Fruit fly (Drosophila melanogaster): ENCODE measurements around the gene CG42729.

The CG42729 gene

DNA sequence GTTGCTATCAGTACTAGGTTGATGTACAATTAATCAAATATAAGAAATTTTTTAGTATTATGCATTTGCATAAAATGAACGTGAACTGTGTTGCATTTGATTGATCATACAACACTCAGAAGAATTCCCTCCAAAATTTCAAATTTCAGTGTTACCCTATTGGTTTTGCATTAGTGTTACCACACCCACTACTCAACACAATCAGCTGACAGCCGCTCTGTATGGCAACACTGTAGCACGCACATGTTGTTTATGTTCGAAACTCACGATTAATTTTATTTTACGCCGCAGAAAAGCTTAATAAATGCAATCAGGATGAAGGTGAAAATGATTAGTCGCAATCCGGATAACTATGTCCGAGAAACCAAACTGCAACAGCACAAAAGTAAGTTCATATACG, 28.6 kb downstream of the CG42729 start, which contains the start of gene CG7275:
TSS of gene CG7275 (plus strand) at position 215 of the 400 bp plus-strand sequence.
- TF ChIP-seq CG34367 (tag; optimal IDR thresholded peaks at IDR 0.05) (no peak), CG15710 (tag; optimal IDR thresholded peaks at IDR 0.05) (peak; percentile 7)

DNA sequence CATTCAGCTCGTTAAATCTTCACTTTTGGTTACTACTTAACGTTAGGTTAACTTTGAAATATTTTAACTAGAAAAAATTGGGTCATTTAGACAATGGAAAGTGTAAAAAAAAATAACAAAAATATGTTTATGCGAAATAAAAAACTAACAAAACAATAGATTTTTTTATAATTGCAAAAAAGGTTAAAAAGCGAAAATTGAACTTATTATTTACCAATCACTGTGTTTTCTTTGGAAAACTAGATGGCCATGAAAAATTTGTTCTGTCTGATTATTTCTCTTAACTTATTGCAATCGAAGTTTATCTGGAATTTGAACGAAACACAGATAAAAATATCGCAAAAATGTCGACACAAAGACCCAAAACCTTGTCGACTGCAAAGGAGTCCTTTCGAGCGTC, 29.4 kb downstream of the CG42729 start, which contains the start of gene CG7276:
TSS of gene CG7276 (plus strand) at position 301 of the 400 bp plus-strand sequence.
- TF ChIP-seq Pif1A (GFP tag; optimal IDR thresholded peaks at IDR 0.05): no peak
- TF ChIP-seq D1 (tag; optimal IDR thresholded peaks at IDR 0.05): no peak
- no peak for TF ChIP-seq CG8159 (tag; optimal IDR thresholded peaks at IDR 0.05)
- no peak for TF ChIP-seq CG14655 (GFP tag; optimal IDR thresholded peaks at IDR 0.05)
- TF ChIP-seq Snoo (tag; optimal IDR thresholded peaks at IDR 0.05): no peak
- TF ChIP-seq CG13204 (GFP tag; optimal IDR thresholded peaks at IDR 0.05): no peak
- TF ChIP-seq Ets98B (GFP tag; IDR thresholded peaks at IDR 0.05): no peak
- no peak for TF ChIP-seq CG8301 (tag; optimal IDR thresholded peaks at IDR 0.05)
- no peak for TF ChIP-seq Pif1B (GFP tag; optimal IDR thresholded peaks at IDR 0.05)
- no peak for TF ChIP-seq rn (GFP tag; IDR thresholded peaks at IDR 0.05)

DNA sequence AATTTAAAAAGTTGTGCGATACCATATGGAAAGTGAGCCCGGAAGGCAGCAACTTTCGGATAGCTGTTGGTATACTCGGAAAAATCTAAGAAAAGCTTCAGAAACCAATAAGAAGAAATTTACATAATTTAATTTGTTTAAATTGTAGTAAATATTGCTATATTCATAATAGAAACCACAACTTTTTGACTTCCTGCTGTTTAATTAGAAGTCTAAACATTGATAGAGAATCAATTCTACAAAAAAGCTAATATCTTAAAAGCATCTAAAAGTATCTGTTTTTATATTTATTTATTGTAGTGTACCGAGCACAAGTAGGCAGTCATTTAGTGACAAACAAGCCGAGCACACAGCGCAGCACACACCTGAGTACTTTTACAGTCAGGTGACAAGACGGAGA, 31.0 kb downstream of the CG42729 start, which contains the start of gene CG13455:
TSS of gene CG13455 (plus strand) at position 301 of the 400 bp plus-strand sequence.
- TF ChIP-seq CG17806 (tag; optimal IDR thresholded peaks at IDR 0.05) (no peak), CG10348 (GFP tag; IDR thresholded peaks at IDR 0.05) (no peak), CG32121 (GFP tag; IDR thresholded peaks at IDR 0.05) (no peak), CG4496 (GFP tag; IDR thresholded peaks at IDR 0.05) (no peak), Pif1B (GFP tag; optimal IDR thresholded peaks at IDR 0.05) (no peak), CG8159 (tag; optimal IDR thresholded peaks at IDR 0.05) (no peak), CG13204 (GFP tag; optimal IDR thresholded peaks at IDR 0.05) (no peak), CG8301 (tag; optimal IDR thresholded peaks at IDR 0.05) (no peak), gl (tag; optimal IDR thresholded peaks at IDR 0.05) (no peak), CG15710 (tag; optimal IDR thresholded peaks at IDR 0.05) (no peak), Snoo (tag; optimal IDR thresholded peaks at IDR 0.05) (no peak), D1 (tag; optimal IDR thresholded peaks at IDR 0.05) (no peak), Pif1A (GFP tag; optimal IDR thresholded peaks at IDR 0.05) (no peak), CG9948 (tag; optimal IDR thresholded peaks at IDR 0.05) (no peak), CG12605 (GFP tag; IDR thresholded peaks at IDR 0.05) (no peak), Ets98B (GFP tag; IDR thresholded peaks at IDR 0.05) (no peak)

DNA sequence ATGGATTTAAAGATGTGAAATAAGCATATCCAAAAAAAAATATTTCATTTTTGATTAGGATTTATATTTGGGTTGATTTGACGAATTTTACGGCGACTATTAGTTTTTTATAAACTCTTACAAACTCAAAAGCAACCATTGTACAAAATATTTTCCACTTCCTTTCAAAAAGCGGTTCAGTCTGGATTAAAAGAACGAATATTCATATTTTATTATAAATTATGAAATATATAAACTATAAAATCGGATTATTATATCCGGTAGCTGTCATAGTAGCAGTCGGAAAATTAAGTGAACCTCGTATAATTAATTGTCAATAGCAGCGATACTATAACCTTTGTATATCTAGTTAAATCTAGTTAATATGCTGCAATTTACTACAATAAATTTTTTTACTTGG, 31.9 kb downstream of the CG42729 start, which contains the start of gene CG12355:
TSS of gene CG12355 (minus strand) at position 101 of the 400 bp plus-strand sequence.
- no peak for TF ChIP-seq EcR (GFP tag; optimal IDR thresholded peaks at IDR 0.05)
- TF ChIP-seq CG12605 (GFP tag; IDR thresholded peaks at IDR 0.05): no peak
- no peak for TF ChIP-seq D1 (tag; optimal IDR thresholded peaks at IDR 0.05)

DNA sequence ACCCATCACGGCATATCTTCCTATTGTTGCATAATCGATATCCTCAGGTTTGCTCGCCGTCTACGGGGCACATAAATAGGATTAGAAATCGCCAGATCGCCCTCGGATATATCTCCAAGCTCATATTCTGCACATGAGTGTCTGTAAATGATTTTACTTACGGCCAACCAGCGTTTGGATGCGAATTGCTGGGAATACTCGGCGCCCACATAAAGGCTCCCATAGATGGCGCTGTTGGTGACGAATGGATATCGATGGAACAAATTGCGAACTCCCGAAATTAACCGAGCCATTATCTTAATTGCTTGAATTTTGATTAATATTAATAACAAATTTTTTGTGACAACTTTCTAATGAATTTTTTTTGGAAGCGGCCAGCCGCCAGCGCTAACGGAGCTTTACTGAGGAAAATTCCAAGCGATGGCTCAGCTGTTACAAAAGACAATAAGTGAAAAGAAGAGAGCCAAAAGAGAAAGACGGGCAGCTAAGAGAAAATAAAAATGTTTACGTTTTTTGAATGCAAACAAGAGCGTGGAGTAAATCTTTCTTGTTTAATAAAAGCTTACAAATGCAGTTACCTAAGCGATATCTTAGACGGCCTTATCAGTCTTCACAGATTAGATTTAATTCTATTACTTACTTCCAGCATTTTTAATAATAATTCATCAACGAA, 32.6 kb downstream of the CG42729 start:
- no peak for TF ChIP-seq CG9948 (tag; optimal IDR thresholded peaks at IDR 0.05)

DNA sequence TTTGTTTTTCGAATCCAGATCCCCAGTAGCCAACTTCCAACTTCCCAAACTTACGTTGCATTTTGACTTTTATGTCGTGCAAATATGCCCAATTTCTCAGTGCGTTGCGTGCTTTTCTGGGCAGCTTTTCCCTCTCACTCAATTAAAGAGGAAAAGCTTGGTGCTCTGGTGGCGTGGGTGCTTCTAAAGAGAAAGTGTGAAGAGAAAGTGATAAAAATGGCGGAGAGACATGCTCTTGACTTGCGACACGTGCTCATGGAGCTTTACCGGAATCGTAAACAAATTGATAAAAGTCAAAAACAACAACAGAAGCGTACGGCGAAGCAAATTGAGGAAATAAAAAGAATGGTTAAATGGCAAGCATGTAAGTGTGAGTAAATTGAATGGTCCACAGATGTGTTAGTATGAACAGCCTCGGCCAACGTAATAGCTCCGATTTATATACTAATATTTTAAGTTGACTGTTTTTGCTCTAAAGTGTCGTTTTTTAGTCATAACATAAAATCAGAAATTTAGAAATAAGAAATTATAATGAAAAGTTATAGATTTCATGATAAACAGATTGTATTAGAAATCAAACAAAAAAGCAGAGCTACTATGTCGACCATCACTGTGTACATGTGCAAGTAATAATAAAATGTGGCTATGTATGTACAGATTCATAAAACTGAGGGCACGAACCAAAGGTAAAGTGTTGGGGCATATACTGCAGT, 33.3 kb downstream of the CG42729 start:
- no peak for TF ChIP-seq CG4496 (GFP tag; IDR thresholded peaks at IDR 0.05)
- no peak for TF ChIP-seq Pif1A (GFP tag; optimal IDR thresholded peaks at IDR 0.05)
- TF ChIP-seq EcR (GFP tag; optimal IDR thresholded peaks at IDR 0.05): no peak
- TF ChIP-seq Pif1B (GFP tag; optimal IDR thresholded peaks at IDR 0.05): no peak
- no peak for TF ChIP-seq Snoo (tag; optimal IDR thresholded peaks at IDR 0.05)
- no peak for TF ChIP-seq CG15710 (tag; optimal IDR thresholded peaks at IDR 0.05)
- no peak for TF ChIP-seq CG9948 (tag; optimal IDR thresholded peaks at IDR 0.05)
- TF ChIP-seq rn (GFP tag; IDR thresholded peaks at IDR 0.05): no peak
- no peak for TF ChIP-seq CG12605 (GFP tag; IDR thresholded peaks at IDR 0.05)

DNA sequence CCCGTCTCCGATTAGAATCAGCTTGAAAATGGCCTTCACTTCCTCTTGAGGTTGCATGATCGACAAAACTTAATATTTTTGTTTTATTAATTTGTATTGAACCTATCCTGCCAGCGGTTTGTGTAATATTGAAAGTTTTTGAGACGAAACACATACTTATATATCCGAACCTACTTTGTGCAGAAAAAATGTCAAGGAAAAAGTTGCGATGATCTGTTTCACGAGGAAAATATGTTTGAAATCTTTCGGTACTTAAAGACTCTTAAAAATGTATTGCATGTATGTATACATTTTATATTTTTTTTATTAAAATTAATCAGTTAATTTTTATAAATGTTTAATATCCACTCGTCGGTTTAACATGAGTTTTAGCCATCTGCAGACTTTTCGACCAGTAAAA, 42.0 kb downstream of the CG42729 start, which contains the start of gene Ran-like:
TSS of gene Ran-like (minus strand) at position 101 of the 400 bp plus-strand sequence.
- TF ChIP-seq CG10348 (GFP tag; IDR thresholded peaks at IDR 0.05) (no peak), D1 (tag; optimal IDR thresholded peaks at IDR 0.05) (no peak), Pif1A (GFP tag; optimal IDR thresholded peaks at IDR 0.05) (no peak), CG32121 (GFP tag; IDR thresholded peaks at IDR 0.05) (no peak), Pif1B (GFP tag; optimal IDR thresholded peaks at IDR 0.05) (no peak), CG8159 (tag; optimal IDR thresholded peaks at IDR 0.05) (no peak), Ets98B (GFP tag; IDR thresholded peaks at IDR 0.05) (no peak), CG17806 (tag; optimal IDR thresholded peaks at IDR 0.05) (no peak), gl (tag; optimal IDR thresholded peaks at IDR 0.05) (no peak), EcR (GFP tag; optimal IDR thresholded peaks at IDR 0.05) (no peak)

Data from whole organism, pupa.